Fruit fly (Drosophila melanogaster): ENCODE data around the gene csw.
A peak's percentile ranks its signal among the peaks of the same experiment; 100 is the strongest.

The csw gene

dm6 chrX:2121716-2122601 lies 27.9 kb downstream of the csw start (continued):
- TF ChIP-seq pros (GFP tag; optimal IDR thresholded peaks at IDR 0.05) = no peak
- TF ChIP-seq cad (GFP tag; optimal IDR thresholded peaks at IDR 0.05) = no peak
- TF ChIP-seq CG7745 (tag; optimal IDR thresholded peaks at IDR 0.05) = no peak
- TF ChIP-seq dmrt11E (tag; optimal IDR thresholded peaks at IDR 0.05) = peak; percentile 62
- no peak for TF ChIP-seq lab (GFP tag; optimal IDR thresholded peaks at IDR 0.05)
- no peak for TF ChIP-seq luna (GFP tag; optimal IDR thresholded peaks at IDR 0.05)
- no peak for TF ChIP-seq klu (GFP tag; IDR thresholded peaks at IDR 0.05)
- no peak for TF ChIP-seq CG34376 (GFP tag; optimal IDR thresholded peaks at IDR 0.05)
- TF ChIP-seq gce (GFP tag; IDR thresholded peaks at IDR 0.05) = no peak
- no peak for TF ChIP-seq CG17912 (GFP tag; optimal IDR thresholded peaks at IDR 0.05)
- TF ChIP-seq ems (GFP tag; optimal IDR thresholded peaks at IDR 0.05) = no peak
- TF ChIP-seq Mes4 (GFP tag; optimal IDR thresholded peaks at IDR 0.05) = peak; percentile 10
- peak in 1 of 3 experiments; percentile 36 for TF ChIP-seq Stat92E (GFP tag; optimal IDR thresholded peaks at IDR 0.05)
- no peak for TF ChIP-seq mld (GFP tag; IDR thresholded peaks at IDR 0.05; ENCODE audit: partially characterized antibody)
- no peak for TF ChIP-seq CG11696 (GFP tag; IDR thresholded peaks at IDR 0.05)
- no peak for TF ChIP-seq Dp (GFP tag; optimal IDR thresholded peaks at IDR 0.05)
- TF ChIP-seq bsh (GFP tag; optimal IDR thresholded peaks at IDR 0.05) = peak; percentile 23 to 61
- TF ChIP-seq bcd (GFP tag; optimal IDR thresholded peaks at IDR 0.05) = no peak
- peak; percentile 32 for TF ChIP-seq CG14710 (tag; optimal IDR thresholded peaks at IDR 0.05)
- TF ChIP-seq Sry-β (GFP tag; optimal IDR thresholded peaks at IDR 0.05) = no peak
- TF ChIP-seq CG17186 (GFP tag; optimal IDR thresholded peaks at IDR 0.05) = no peak
- TF ChIP-seq ap (GFP tag; IDR thresholded peaks at IDR 0.05) = no peak
- TF ChIP-seq CG11695 (GFP tag; IDR thresholded peaks at IDR 0.05) = 0 out of 3 replicates have a peak, but pooled peaks have one; percentile 43
- TF ChIP-seq CG7556 (GFP tag; optimal IDR thresholded peaks at IDR 0.05) = peak; percentile 39
- TF ChIP-seq CG11456 (GFP tag; IDR thresholded peaks at IDR 0.05) = no peak
- no peak for TF ChIP-seq dimm (GFP tag; IDR thresholded peaks at IDR 0.05)
- TF ChIP-seq HmgZ (tag; optimal IDR thresholded peaks at IDR 0.05) = no peak
- TF ChIP-seq HHEX (GFP tag; optimal IDR thresholded peaks at IDR 0.05) = no peak
- TF ChIP-seq Hr3 (GFP tag; optimal IDR thresholded peaks at IDR 0.05) = peak; percentile 28
- no peak for TF ChIP-seq Lim3 (GFP tag; IDR thresholded peaks at IDR 0.05)
- peak; percentile 37 for TF ChIP-seq CG9727 (GFP tag; optimal IDR thresholded peaks at IDR 0.05)
- TF ChIP-seq CG18619 (GFP tag; optimal IDR thresholded peaks at IDR 0.05) = peak; percentile 7
- TF ChIP-seq CG34224 (GFP tag; IDR thresholded peaks at IDR 0.05; ENCODE audit: partially characterized antibody) = no peak
- peak; percentile 22 for TF ChIP-seq CG16863 (GFP tag; optimal IDR thresholded peaks at IDR 0.05)
- peak; percentile 8 for TF ChIP-seq CG18476 (GFP tag; optimal IDR thresholded peaks at IDR 0.05)
- peak; percentile 49 for TF ChIP-seq CG12391 (tag; optimal IDR thresholded peaks at IDR 0.05)
- TF ChIP-seq D19B (GFP tag; optimal IDR thresholded peaks at IDR 0.05) = no peak
- no peak for TF ChIP-seq Dip2 (GFP tag; IDR thresholded peaks at IDR 0.05)
- TF ChIP-seq CG1024 (GFP tag; IDR thresholded peaks at IDR 0.05) = peak; percentile 21; the same call in 1 of the 2 replicates
- no peak for TF ChIP-seq yki (optimal IDR thresholded peaks at IDR 0.05)
- TF ChIP-seq CG4360 (GFP tag; IDR thresholded peaks at IDR 0.05) = peak; percentile 64
- 0 out of 3 replicates have a peak, but pooled peaks have one; percentile 27 for TF ChIP-seq dysf (GFP tag; IDR thresholded peaks at IDR 0.05)
- TF ChIP-seq CG8388 (GFP tag; optimal IDR thresholded peaks at IDR 0.05) = peak; percentile 79
- TF ChIP-seq Eip74EF (GFP tag; optimal IDR thresholded peaks at IDR 0.05) = no peak
- TF ChIP-seq onecut (GFP tag; IDR thresholded peaks at IDR 0.05) = peak; percentile 6; the same call in 1 of the 2 replicates
- no peak for TF ChIP-seq CG17802 (tag; optimal IDR thresholded peaks at IDR 0.05)
- no peak for TF ChIP-seq seq (GFP tag; IDR thresholded peaks at IDR 0.05)
- no peak for TF ChIP-seq gfzf (GFP tag; optimal IDR thresholded peaks at IDR 0.05)

Measured in whole organism, embryonic.